Worm (Caenorhabditis elegans): ENCODE data around the gene B0035.15.
A peak's percentile ranks its signal among the peaks of the same experiment; 100 is the strongest.

The B0035.15 gene

DNA sequence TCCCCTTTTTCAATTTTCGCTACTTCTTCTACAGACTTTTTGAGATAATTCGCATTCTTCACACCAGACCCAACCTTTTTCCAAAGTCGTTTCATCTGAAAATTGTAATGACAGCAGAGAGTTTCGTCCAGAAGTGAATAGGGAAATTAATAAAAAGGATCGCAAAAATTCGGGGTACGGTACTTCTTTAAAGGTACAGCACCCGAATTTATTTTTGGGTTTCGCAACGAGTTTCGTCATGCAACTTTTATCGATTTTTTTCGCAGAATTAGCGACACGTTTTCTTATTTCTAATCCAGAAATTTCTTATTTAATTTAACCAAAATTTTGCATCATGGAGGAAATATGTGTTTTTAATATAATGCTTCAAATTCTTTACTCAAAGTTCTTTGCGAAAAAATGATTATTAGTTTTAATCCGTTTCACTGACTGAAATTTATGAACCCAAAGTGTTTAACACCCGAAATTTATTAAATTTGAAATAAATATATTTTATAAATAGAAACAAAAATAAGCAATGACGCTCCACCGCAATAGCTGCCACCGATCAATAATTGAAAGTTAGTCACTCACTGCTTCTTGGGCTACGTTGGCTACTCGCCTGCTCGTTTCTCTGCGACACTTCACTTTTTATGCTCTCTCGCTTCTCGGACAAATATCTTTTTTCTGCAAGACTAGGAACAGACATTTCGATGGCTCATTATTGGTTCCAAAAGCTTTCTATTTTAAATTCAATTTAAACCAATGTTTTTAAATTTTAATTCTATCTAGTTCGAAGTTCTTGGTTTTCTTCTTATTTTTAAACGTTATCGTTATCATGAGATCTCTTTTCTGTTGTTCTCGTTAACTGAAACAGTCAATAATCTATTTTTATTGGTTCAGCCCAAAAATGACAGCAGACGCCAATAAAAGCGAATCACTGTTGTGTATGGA lies at the start of gene B0035.15, which contains the start of gene dnj-1:
TSS of gene B0035.15 (minus strand) at position 99 of the 933 bp plus-strand sequence.
TSS of gene dnj-1 (plus strand) at position 883 of the 933 bp plus-strand sequence.
- TF ChIP-seq npax-4 (tag; optimal IDR thresholded peaks at IDR 0.05) (no peak), ceh-19 (GFP tag; optimal IDR thresholded peaks at IDR 0.05) (no peak), madf-2 (tag; optimal IDR thresholded peaks at IDR 0.05) (no peak), Y22D7AL.16 (tag; optimal IDR thresholded peaks at IDR 0.05) (no peak), hlh-8 (tag; optimal IDR thresholded peaks at IDR 0.05) (no peak), gmeb-2 (tag; optimal IDR thresholded peaks at IDR 0.05) (no peak), tbx-2 (tag; optimal IDR thresholded peaks at IDR 0.05) (peak; percentile 21), pros-1 (tag; optimal IDR thresholded peaks at IDR 0.05) (no peak), unc-55 (GFP tag; optimal IDR thresholded peaks at IDR 0.05) (no peak), unc-42 (tag; optimal IDR thresholded peaks at IDR 0.05) (peak; percentile 56), che-1 (tag; optimal IDR thresholded peaks at IDR 0.05) (no peak), rnt-1 (tag; optimal IDR thresholded peaks at IDR 0.05) (no peak), ceh-18 (tag; optimal IDR thresholded peaks at IDR 0.05) (no peak), hlh-30 (tag; optimal IDR thresholded peaks at IDR 0.05; ENCODE audit: insufficient read depth) (no peak), nfya-1 (tag; optimal IDR thresholded peaks at IDR 0.05) (peak; percentile 11), ets-4 (tag; optimal IDR thresholded peaks at IDR 0.05) (no peak), ttx-3 (tag; optimal IDR thresholded peaks at IDR 0.05) (no peak), ceh-48 (tag; optimal IDR thresholded peaks at IDR 0.05) (peak; percentile 71), elt-4 (tag; optimal IDR thresholded peaks at IDR 0.05) (no peak), fkh-10 (GFP tag; optimal IDR thresholded peaks at IDR 0.05) (no peak)

DNA sequence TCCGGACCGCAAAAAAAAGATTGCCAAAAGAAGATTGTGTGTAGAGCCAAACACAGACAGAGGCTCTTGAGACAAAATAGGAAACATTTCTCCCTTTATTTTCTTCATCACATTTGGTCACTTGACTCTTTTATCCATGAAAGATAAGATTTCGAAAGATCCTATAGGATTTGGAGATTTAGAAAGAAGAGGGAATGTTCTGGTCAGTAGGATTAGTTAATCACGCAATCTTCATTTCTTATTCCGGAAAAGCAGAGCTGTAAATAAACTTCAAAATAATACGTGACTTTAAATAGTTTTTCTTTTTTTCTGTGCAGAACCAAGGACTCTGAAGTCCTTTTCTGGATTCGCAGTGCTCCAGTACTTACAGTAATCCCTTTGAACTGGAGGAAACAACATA lies 49.2 kb upstream of the B0035.15 start:
- no peak for TF ChIP-seq nhr-11 (tag; optimal IDR thresholded peaks at IDR 0.05)
- no peak for TF ChIP-seq ama-1 (optimal IDR thresholded peaks at IDR 0.05)
- TF ChIP-seq che-1 (tag; optimal IDR thresholded peaks at IDR 0.05): no peak
- no peak for TF ChIP-seq unc-42 (tag; optimal IDR thresholded peaks at IDR 0.05)
- TF ChIP-seq C08G9.2 (tag; optimal IDR thresholded peaks at IDR 0.05): no peak
- TF ChIP-seq odd-2 (tag; optimal IDR thresholded peaks at IDR 0.05): no peak
- TF ChIP-seq ceh-2 (tag; optimal IDR thresholded peaks at IDR 0.05): no peak
- no peak for TF ChIP-seq ceh-19 (GFP tag; optimal IDR thresholded peaks at IDR 0.05)
- no peak for TF ChIP-seq lin-11 (tag; optimal IDR thresholded peaks at IDR 0.05)
- TF ChIP-seq ref-2 (tag; optimal IDR thresholded peaks at IDR 0.05): no peak
- no peak for TF ChIP-seq hlh-15 (tag; optimal IDR thresholded peaks at IDR 0.05)
- no peak for TF ChIP-seq ceh-31 (tag; optimal IDR thresholded peaks at IDR 0.05)
- TF ChIP-seq T23F11.4 (GFP tag; optimal IDR thresholded peaks at IDR 0.05): no peak
- TF ChIP-seq hlh-13 (GFP tag; optimal IDR thresholded peaks at IDR 0.05): no peak
- TF ChIP-seq ceh-45 (GFP tag; IDR thresholded peaks at IDR 0.05): no peak
- TF ChIP-seq pag-3 (tag; optimal IDR thresholded peaks at IDR 0.05; ENCODE audit: borderline replicate concordance): no peak

DNA sequence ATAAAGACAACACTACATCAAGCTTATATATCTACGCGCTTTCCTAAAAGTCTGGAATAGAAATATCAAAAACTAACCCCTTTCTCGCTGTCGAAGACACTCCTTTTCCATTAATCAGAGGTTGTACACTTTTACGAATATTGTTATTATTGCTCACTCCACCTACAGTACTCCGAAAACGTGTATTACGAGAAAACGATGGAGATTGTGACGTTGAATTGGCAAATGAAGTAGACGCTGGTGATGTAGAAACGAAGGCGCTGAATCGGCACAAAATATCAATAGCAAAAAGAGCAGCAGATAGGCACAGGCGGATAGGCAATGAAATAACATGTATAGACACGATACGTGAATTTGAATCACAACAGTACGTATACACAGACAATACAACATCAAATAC lies 46.2 kb upstream of the B0035.15 start:
- TF ChIP-seq zip-5 (tag; optimal IDR thresholded peaks at IDR 0.05): no peak
- TF ChIP-seq tbx-7 (tag; optimal IDR thresholded peaks at IDR 0.05): no peak
- no peak for TF ChIP-seq ceh-2 (tag; optimal IDR thresholded peaks at IDR 0.05)
- TF ChIP-seq gmeb-2 (tag; optimal IDR thresholded peaks at IDR 0.05): no peak

DNA sequence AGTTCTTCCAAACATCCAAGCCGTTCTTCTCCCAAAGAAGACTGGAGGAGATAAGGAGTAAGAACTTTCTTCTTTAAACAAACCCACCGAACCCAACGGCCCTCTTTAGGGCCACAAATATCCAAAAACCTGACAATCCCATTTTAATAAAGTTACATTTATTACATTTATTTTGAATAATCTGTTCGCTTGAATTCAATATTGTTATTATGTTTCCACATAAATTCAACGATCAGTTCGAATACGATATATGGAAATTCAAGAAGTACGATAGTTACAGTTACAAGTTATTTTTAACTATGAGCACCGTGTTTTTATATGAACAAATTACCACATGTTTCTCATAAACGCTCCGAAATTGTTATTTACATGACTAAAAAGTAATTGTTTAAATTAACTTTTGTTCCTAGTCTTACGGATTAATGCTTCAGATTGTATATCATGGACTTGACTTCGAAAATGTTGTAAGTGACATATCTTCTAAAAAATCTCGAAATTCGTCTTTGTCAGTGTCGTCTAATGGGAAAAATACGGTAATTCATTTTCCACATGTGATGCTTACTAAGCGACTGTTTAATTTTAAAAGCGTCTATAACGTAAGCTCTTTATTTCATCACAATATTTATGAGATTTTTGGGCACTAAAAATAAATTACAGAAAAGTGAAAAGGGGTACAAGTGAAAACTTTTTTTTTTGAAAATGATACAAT lies 42.8 kb upstream of the B0035.15 start:
- no peak for TF ChIP-seq syd-9 (tag; optimal IDR thresholded peaks at IDR 0.05)
- TF ChIP-seq ceh-19 (GFP tag; optimal IDR thresholded peaks at IDR 0.05): no peak
- TF ChIP-seq odd-2 (tag; optimal IDR thresholded peaks at IDR 0.05): no peak
- no peak for TF ChIP-seq rnt-1 (tag; optimal IDR thresholded peaks at IDR 0.05)
- TF ChIP-seq C08G9.2 (tag; optimal IDR thresholded peaks at IDR 0.05): no peak
- no peak for TF ChIP-seq zip-5 (tag; optimal IDR thresholded peaks at IDR 0.05)
- no peak for TF ChIP-seq nhr-232 (tag; optimal IDR thresholded peaks at IDR 0.05)
- TF ChIP-seq K09A11.1 (tag; optimal IDR thresholded peaks at IDR 0.05; ENCODE audit: insufficient read depth): no peak
- TF ChIP-seq dve-1 (tag; optimal IDR thresholded peaks at IDR 0.05): no peak
- TF ChIP-seq K02D7.2 (tag; optimal IDR thresholded peaks at IDR 0.05): no peak
- no peak for TF ChIP-seq pha-4 (tag; optimal IDR thresholded peaks at IDR 0.05)
- TF ChIP-seq mec-3 (tag; optimal IDR thresholded peaks at IDR 0.05; ENCODE audit: borderline replicate concordance): no peak
- no peak for TF ChIP-seq ceh-30 (tag; optimal IDR thresholded peaks at IDR 0.05)
- no peak for TF ChIP-seq eyg-1 (tag; optimal IDR thresholded peaks at IDR 0.05)
- TF ChIP-seq dmd-4 (tag; optimal IDR thresholded peaks at IDR 0.05; ENCODE audit: borderline replicate concordance): no peak
